Worm (Caenorhabditis elegans): ENCODE measurements around the gene F27D9.12.

ce11 chrX:7614466-7614865, 42.3 kb downstream of the F27D9.12 start:
- no peak for TF ChIP-seq ztf-4 (tag; optimal IDR thresholded peaks at IDR 0.05)
- TF ChIP-seq fos-1 (tag; optimal IDR thresholded peaks at IDR 0.05): no peak
- TF ChIP-seq snpc-4 (tag; optimal IDR thresholded peaks at IDR 0.05): no peak
